Fruit fly (Drosophila melanogaster) whole organism, embryonic: ENCODE data around the gene Apoltp.
A peak's percentile ranks its signal among the peaks of the same experiment; 100 is the strongest.

Experiments used
- ATbp ChIP-seq: fragments of 200-800 bp; sonication (Bioruptor generic); optimal IDR thresholded peaks from 2 replicates; lab custom pipeline; 2017; ENCODE audit warnings: missing biosample characterization, mild to moderate bottlenecking, missing genetic modification characterization, missing genetic modification reagents
- Aef1 ChIP-seq: fragments of 200-800 bp; sonication (Bioruptor generic); IDR thresholded peaks from 3 replicates; pipeline ENCODE4 v1.3.6; 2022; ENCODE audit warnings: missing biosample characterization, missing genetic modification characterization
- Atf3 ChIP-seq: fragments of 200-800 bp; sonication (Bioruptor generic); optimal IDR thresholded peaks from 3 replicates; lab custom pipeline; 2016; ENCODE audit warnings: missing biosample characterization, missing genetic modification characterization
- B-H1 ChIP-seq: fragments of 200-800 bp; sonication (Bioruptor generic); IDR thresholded peaks from 3 replicates; pipeline ENCODE4 v1.3.6; 2022; ENCODE audit warnings: missing biosample characterization, missing genetic modification characterization
- CG10267 ChIP-seq: fragments of 200-800 bp; sonication (Bioruptor generic); optimal IDR thresholded peaks from 2 replicates; lab custom pipeline; 2018; ENCODE audit warnings: missing biosample characterization, mild to moderate bottlenecking, missing genetic modification characterization, moderate library complexity
- CG10959 ChIP-seq: fragments of 200-800 bp; sonication (Bioruptor generic); IDR thresholded peaks from 2 replicates; pipeline ENCODE4 v1.3.6; 2022; ENCODE audit warnings: missing biosample characterization, missing genetic modification characterization
- CG11560 ChIP-seq: fragments of 200-800 bp; sonication (Bioruptor generic); IDR thresholded peaks from 3 replicates; pipeline ENCODE4 v1.3.6; 2022; ENCODE audit warnings: missing biosample characterization, missing genetic modification characterization
- CG12299 ChIP-seq: fragments of 200-800 bp; sonication (Bioruptor generic); optimal IDR thresholded peaks from 2 replicates; lab custom pipeline; 2018; ENCODE audit warnings: missing biosample characterization, mild to moderate bottlenecking, missing genetic modification characterization
- CG12744 ChIP-seq: fragments of 200-800 bp; sonication (Bioruptor generic); optimal IDR thresholded peaks from 2 replicates; lab custom pipeline; 2016; ENCODE audit warnings: missing biosample characterization, missing genetic modification characterization
- CG12942 ChIP-seq: fragments of 200-800 bp; sonication (Bioruptor generic); optimal IDR thresholded peaks from 3 replicates; lab custom pipeline; 2016; ENCODE audit warnings: missing biosample characterization, missing genetic modification characterization
- CG15601 ChIP-seq: fragments of 200-800 bp; sonication (Bioruptor generic); optimal IDR thresholded peaks from 3 replicates; lab custom pipeline; 2019; ENCODE audit warnings: missing biosample characterization, mild to moderate bottlenecking, missing genetic modification characterization, moderate library complexity
- CG1832 ChIP-seq: fragments of 200-800 bp; sonication (Bioruptor generic); optimal IDR thresholded peaks from 2 replicates; lab custom pipeline; 2017; ENCODE audit warnings: missing biosample characterization, mild to moderate bottlenecking, missing genetic modification characterization, inconsistent platforms
- CG18599 ChIP-seq: fragments of 200-800 bp; sonication (Bioruptor generic); optimal IDR thresholded peaks from 3 replicates; lab custom pipeline; 2017; ENCODE audit warnings: missing biosample characterization, missing genetic modification characterization, mild to moderate bottlenecking, moderate library complexity, missing genetic modification reagents
- CG2116 ChIP-seq: fragments of 200-800 bp; sonication (Bioruptor generic); optimal IDR thresholded peaks from 3 replicates; lab custom pipeline; 2018; ENCODE audit warnings: missing biosample characterization, mild to moderate bottlenecking, missing genetic modification characterization
- CG2875 ChIP-seq: fragments of 200-800 bp; sonication (Bioruptor generic); optimal IDR thresholded peaks from 2 replicates; lab custom pipeline; 2017; ENCODE audit warnings: missing biosample characterization, mild to moderate bottlenecking, missing genetic modification characterization, missing genetic modification reagents
- CG32767 ChIP-seq: fragments of 200-800 bp; sonication (Bioruptor generic); IDR thresholded peaks from 2 replicates; pipeline ENCODE4 v1.3.6; 2022; ENCODE audit warnings: missing biosample characterization, missing genetic modification characterization
- CG4360 ChIP-seq: fragments of 200-800 bp; sonication (Bioruptor generic); IDR thresholded peaks from 2 replicates; pipeline ENCODE4 v1.3.6; 2022; ENCODE audit warnings: missing biosample characterization, missing genetic modification characterization
- CG4424 ChIP-seq: fragments of 200-800 bp; sonication (Bioruptor generic); optimal IDR thresholded peaks from 3 replicates; lab custom pipeline; 2016; ENCODE audit warnings: missing biosample characterization, missing genetic modification characterization
- CG7786 ChIP-seq: fragments of 200-800 bp; sonication (Bioruptor generic); optimal IDR thresholded peaks from 2 replicates; lab custom pipeline; 2016; ENCODE audit warnings: missing biosample characterization, missing genetic modification characterization
- CG8281 ChIP-seq: fragments of 200-800 bp; sonication (Bioruptor generic); optimal IDR thresholded peaks from 2 replicates; lab custom pipeline; 2018; ENCODE audit warnings: missing biosample characterization, mild to moderate bottlenecking, missing genetic modification characterization, moderate library complexity
- D19B ChIP-seq: fragments of 200-800 bp; sonication (Bioruptor generic); optimal IDR thresholded peaks from 2 replicates; lab custom pipeline; 2017; ENCODE audit warnings: missing biosample characterization, mild to moderate bottlenecking, missing genetic modification characterization
- Deaf1 ChIP-seq: fragments of 200-800 bp; optimal IDR thresholded peaks from 3 replicates; lab custom pipeline; 2019; ENCODE audit warnings: missing biosample characterization, mild to moderate bottlenecking, missing genetic modification characterization, moderate library complexity
- Dip2 ChIP-seq: fragments of 200-800 bp; sonication (Bioruptor generic); IDR thresholded peaks from 2 replicates; pipeline ENCODE4 v1.3.6; 2022; ENCODE audit warnings: missing biosample characterization, missing genetic modification characterization
- Doc2 ChIP-seq: fragments of 200-800 bp; sonication (Bioruptor generic); IDR thresholded peaks from 2 replicates; pipeline ENCODE4 v1.3.6; 2022; ENCODE audit warnings: missing biosample characterization, missing genetic modification characterization
- Fer2 ChIP-seq: fragments of 200-800 bp; sonication (Bioruptor generic); optimal IDR thresholded peaks from 2 replicates; lab custom pipeline; 2018; ENCODE audit warnings: missing biosample characterization, mild to moderate bottlenecking, missing genetic modification characterization, moderate library complexity
- Fer3 ChIP-seq: fragments of 200-800 bp; sonication (Bioruptor generic); optimal IDR thresholded peaks from 2 replicates; lab custom pipeline; 2018; ENCODE audit warnings: missing biosample characterization, mild to moderate bottlenecking, missing genetic modification characterization, moderate library complexity
- GATAe ChIP-seq: fragments of 200-800 bp; sonication (Bioruptor generic); conservative IDR thresholded peaks from 2 replicates; pipeline ENCODE4 v1.3.6; 2022; ENCODE audit warnings: missing biosample characterization, missing genetic modification characterization
- H2.0 ChIP-seq: fragments of 200-800 bp; sonication (Bioruptor generic); IDR thresholded peaks from 2 replicates; pipeline ENCODE4 v1.3.6; 2022; ENCODE audit warnings: missing biosample characterization, missing genetic modification characterization
- Jarid2 ChIP-seq: fragments of 200-800 bp; sonication (Bioruptor generic); optimal IDR thresholded peaks from 3 replicates; lab custom pipeline; 2017; ENCODE audit warnings: mild to moderate bottlenecking, missing biosample characterization, missing genetic modification reagents, missing genetic modification characterization
- Lhr ChIP-seq: fragments of 200-800 bp; sonication (Bioruptor generic); optimal IDR thresholded peaks from 3 replicates; lab custom pipeline; 2017; ENCODE audit warnings: mild to moderate bottlenecking, missing biosample characterization, missing genetic modification reagents, missing genetic modification characterization
- Med ChIP-seq: fragments of 200-800 bp; sonication (Bioruptor generic); peaks from one replicate; lab custom pipeline; 2016; ENCODE audit warnings: missing biosample characterization, missing genetic modification characterization, mild to moderate bottlenecking, inconsistent platforms, moderate library complexity
- Rx ChIP-seq: fragments of 200-800 bp; sonication (Bioruptor generic); IDR thresholded peaks from 2 replicates; pipeline ENCODE4 v1.3.6; 2022; ENCODE audit warnings: missing biosample characterization, missing genetic modification characterization
- TFAM ChIP-seq: fragments of 200-800 bp; sonication (Bioruptor generic); optimal IDR thresholded peaks from 2 replicates; lab custom pipeline; 2017; ENCODE audit warnings: missing biosample characterization, missing genetic modification characterization, inconsistent platforms
- Xbp1 ChIP-seq: fragments of 200-800 bp; sonication (Bioruptor generic); optimal IDR thresholded peaks from 3 replicates; lab custom pipeline; 2016; ENCODE audit warnings: missing biosample characterization, mild to moderate bottlenecking, missing genetic modification characterization
- YL-1 ChIP-seq: fragments of 200-800 bp; sonication (Bioruptor generic); optimal IDR thresholded peaks from 3 replicates; lab custom pipeline; 2017; ENCODE audit warnings: missing biosample characterization, mild to moderate bottlenecking, missing genetic modification characterization
- dm ChIP-seq: fragments of 200-800 bp; sonication (Bioruptor generic); optimal IDR thresholded peaks from 3 replicates; lab custom pipeline; 2016; ENCODE audit warnings: missing biosample characterization, missing genetic modification characterization
- ems ChIP-seq: fragments of 200-800 bp; sonication (Bioruptor generic); optimal IDR thresholded peaks from 3 replicates; lab custom pipeline; 2016; ENCODE audit warnings: missing biosample characterization, missing genetic modification characterization
- fd64A ChIP-seq: fragments of 200-800 bp; sonication (Bioruptor generic); optimal IDR thresholded peaks from 3 replicates; lab custom pipeline; 2018; ENCODE audit warnings: missing biosample characterization, mild to moderate bottlenecking, missing genetic modification characterization
- gcm2 ChIP-seq: fragments of 200-800 bp; sonication (Bioruptor generic); optimal IDR thresholded peaks from 2 replicates; lab custom pipeline; 2016; ENCODE audit warnings: missing biosample characterization, missing genetic modification characterization
- grau ChIP-seq: fragments of 200-800 bp; optimal IDR thresholded peaks from 3 replicates; lab custom pipeline; 2019; ENCODE audit warnings: missing biosample characterization, mild to moderate bottlenecking, missing genetic modification characterization, moderate library complexity
- insv ChIP-seq, 2 experiments: fragments of 200-800 bp; sonication (Bioruptor generic); optimal IDR thresholded peaks; 3 replicates each; lab custom pipeline; 2016 to 2018; ENCODE audit warnings: missing biosample characterization in 2 of 2, missing genetic modification characterization in 2 of 2
- jumu ChIP-seq: fragments of 200-800 bp; sonication (Bioruptor generic); optimal IDR thresholded peaks from 3 replicates; lab custom pipeline; 2016; ENCODE audit warnings: missing biosample characterization, missing genetic modification characterization
- kni ChIP-seq: fragments of 200-800 bp; sonication (Bioruptor generic); optimal IDR thresholded peaks from 3 replicates; lab custom pipeline; 2017; ENCODE audit warnings: mild to moderate bottlenecking, missing biosample characterization, missing genetic modification reagents, missing genetic modification characterization
- lab ChIP-seq: fragments of 200-800 bp; sonication (Bioruptor generic); optimal IDR thresholded peaks from 3 replicates; lab custom pipeline; 2017; ENCODE audit warnings: missing biosample characterization, missing genetic modification characterization, mild to moderate bottlenecking, moderate library complexity, missing genetic modification reagents
- lilli ChIP-seq: fragments of 200-800 bp; sonication (Bioruptor generic); optimal IDR thresholded peaks from 3 replicates; lab custom pipeline; 2016; ENCODE audit warnings: missing biosample characterization, missing genetic modification characterization
- pan ChIP-seq, 4 experiments: fragments of >200 bp in 3 of 4; fragments of 200-800 bp in 1 of 4; sonication (Bioruptor generic) in 1 of 4; optimal IDR thresholded peaks in 3 of 4; IDR thresholded peaks in 1 of 4; 2 replicates each; pipeline versions ENCODE4 v1.3.6 to Lab custom; 2017 to 2022; ENCODE audit warnings: missing biosample characterization in 2 of 4, missing genetic modification characterization in 2 of 4, mixed read lengths in 1 of 4
- pros ChIP-seq: fragments of 200-800 bp; sonication (Bioruptor generic); optimal IDR thresholded peaks from 3 replicates; lab custom pipeline; 2019; ENCODE audit warnings: missing biosample characterization, mild to moderate bottlenecking, missing genetic modification characterization, moderate library complexity
- sens-2 ChIP-seq: fragments of 200-800 bp; sonication (Bioruptor generic); IDR thresholded peaks from 2 replicates; pipeline ENCODE4 v1.3.6; 2022; ENCODE audit warnings: missing biosample characterization, missing genetic modification characterization
- ssp ChIP-seq: fragments of 200-800 bp; sonication (Bioruptor generic); IDR thresholded peaks from 2 replicates; pipeline ENCODE4 v1.3.6; 2022; ENCODE audit warnings: missing biosample characterization, missing genetic modification characterization
- unpg ChIP-seq: fragments of 200-800 bp; sonication (Bioruptor generic); optimal IDR thresholded peaks from 3 replicates; lab custom pipeline; 2018; ENCODE audit warnings: missing biosample characterization, mild to moderate bottlenecking, missing genetic modification characterization, moderate library complexity
- vnd ChIP-seq: fragments of 200-800 bp; sonication (Bioruptor generic); IDR thresholded peaks from 3 replicates; pipeline ENCODE4 v1.3.6; 2022; ENCODE audit warnings: missing biosample characterization, missing genetic modification characterization; ENCODE audit not compliant: partially characterized antibody

The Apoltp gene

dm6 chr2L:9613922-9614321 is 20.1 kb upstream of the Apoltp start (continued):
- TF ChIP-seq CG12299 (tag; lab: Kevin White, UChicago): no peak
- TF ChIP-seq CG4424 (GFP tag; lab: Kevin White, UChicago): no peak
- no peak; the same call in 2 of the 3 replicates for TF ChIP-seq B-H1 (GFP tag; lab: Robert Waterston, UW)
- TF ChIP-seq D19B (GFP tag; lab: Kevin White, UChicago): no peak
- TF ChIP-seq pan (optimal IDR thresholded peaks at IDR 0.05; lab: Kevin White, UChicago): no peak
- TF ChIP-seq pan (GFP tag; optimal IDR thresholded peaks at IDR 0.05 in 1 of 2, IDR thresholded peaks at IDR 0.05 in 1 of 2): no peak
- TF ChIP-seq ATbp (GFP tag; lab: Kevin White, UChicago): no peak
- TF ChIP-seq CG32767 (GFP tag; lab: Robert Waterston, UW): no peak
- TF ChIP-seq CG8281: no peak
- TF ChIP-seq CG15601: peak; percentile 17
- no peak for TF ChIP-seq Rx (GFP tag; lab: Robert Waterston, UW)
- no peak for TF ChIP-seq Atf3
- TF ChIP-seq Aef1: no peak; the same call in 2 of the 3 replicates
- no peak for TF ChIP-seq sens-2 (GFP tag; lab: Robert Waterston, UW)
- TF ChIP-seq CG10959 (GFP tag; lab: Robert Waterston, UW): no peak
- no peak for TF ChIP-seq YL-1 (GFP tag; lab: Kevin White, UChicago)
- TF ChIP-seq TFAM (GFP tag; lab: Kevin White, UChicago): no peak
- TF ChIP-seq ssp: no peak
- no peak for TF ChIP-seq jumu (GFP tag; lab: Kevin White, UChicago)
- no peak for TF ChIP-seq Xbp1 (GFP tag; lab: Kevin White, UChicago)
- no peak for TF ChIP-seq ems (GFP tag; lab: Kevin White, UChicago)
- no peak for TF ChIP-seq CG1832 (GFP tag; lab: Kevin White, UChicago)
- TF ChIP-seq grau (tag; lab: Kevin White, UChicago): peak; percentile 24
- TF ChIP-seq fd64A (GFP tag; lab: Kevin White, UChicago): peak; percentile 9
- no peak for TF ChIP-seq CG2116
- TF ChIP-seq GATAe (GFP tag; lab: Robert Waterston, UW): no peak; the same call in 1 of the 2 replicates
- TF ChIP-seq unpg (GFP tag; lab: Kevin White, UChicago): peak; percentile 25
- no peak for TF ChIP-seq CG12744 (GFP tag; lab: Kevin White, UChicago)
- TF ChIP-seq Fer2 (tag; lab: Kevin White, UChicago): no peak
- TF ChIP-seq lab (GFP tag; lab: Kevin White, UChicago): peak; percentile 48
- no peak for TF ChIP-seq CG4360 (GFP tag; lab: Robert Waterston, UW)
- no peak for TF ChIP-seq CG11560
- no peak for TF ChIP-seq pros (GFP tag; lab: Kevin White, UChicago)
- TF ChIP-seq Doc2 (GFP tag; lab: Robert Waterston, UW): no peak
- TF ChIP-seq Jarid2: no peak
- TF ChIP-seq Fer3 (tag; lab: Kevin White, UChicago): peak; percentile 39
- peak; percentile 22 for TF ChIP-seq lilli (GFP tag; lab: Kevin White, UChicago)
- no peak for TF ChIP-seq vnd (GFP tag; lab: Robert Waterston, UW)
- TF ChIP-seq CG18599 (GFP tag; lab: Kevin White, UChicago): peak; percentile 33
- TF ChIP-seq Deaf1: no peak
- TF ChIP-seq dm: no peak
- TF ChIP-seq insv (GFP tag; optimal IDR thresholded peaks at IDR 0.05; lab: Kevin White, UChicago): no peak
- no peak for TF ChIP-seq Dip2 (GFP tag; lab: Robert Waterston, UW)
- peak; percentile 11; the same call in 1 of the 2 replicates for TF ChIP-seq H2.0 (GFP tag; lab: Robert Waterston, UW)
- TF ChIP-seq CG2875 (GFP tag; lab: Kevin White, UChicago): peak; percentile 54
- no peak for TF ChIP-seq gcm2 (GFP tag; lab: Kevin White, UChicago)
- no peak for TF ChIP-seq Lhr (GFP tag; lab: Kevin White, UChicago)
- TF ChIP-seq Med (GFP tag; lab: Kevin White, UChicago): peak; percentile 86
- TF ChIP-seq kni (GFP tag; lab: Kevin White, UChicago): peak; percentile 21
- TF ChIP-seq CG12942 (GFP tag; lab: Kevin White, UChicago): no peak
- no peak for TF ChIP-seq CG7786 (GFP tag; lab: Kevin White, UChicago)
- no peak for TF ChIP-seq CG10267 (tag; lab: Kevin White, UChicago)
